Worm (Caenorhabditis elegans) whole organism, L1 larva: Measurements from ENCODE around the gene D1022.5.
A peak's percentile ranks its signal among the peaks of the same experiment; 100 is the strongest.

Experiments
- C04F5.9 ChIP-seq: sonication (generic microtip); optimal IDR thresholded peaks from 2 replicates; lab custom pipeline; 2016; ENCODE audit warnings: missing genetic modification characterization, missing compliant biosample characterization
- C16A3.4 ChIP-seq: fragments of 150-350 bp; optimal IDR thresholded peaks from 2 replicates; lab custom pipeline; 2014; ENCODE audit warnings: missing biosample characterization, missing genetic modification characterization
- aly-2 ChIP-seq: fragments of 150-350 bp; optimal IDR thresholded peaks from 2 replicates; lab custom pipeline; 2014; ENCODE audit warnings: missing biosample characterization, missing genetic modification characterization
- blmp-1 ChIP-seq: fragments of 150-350 bp; optimal IDR thresholded peaks from 2 replicates; lab custom pipeline; 2014; ENCODE audit warnings: missing biosample characterization, missing genetic modification characterization
- ceh-63 ChIP-seq: fragments of 200-800 bp; sonication (Bioruptor generic); optimal IDR thresholded peaks from 2 replicates; lab custom pipeline; 2018; ENCODE audit warnings: mild to moderate bottlenecking, missing genetic modification characterization, missing compliant biosample characterization
- ceh-88 ChIP-seq: fragments of 200-800 bp; sonication (Bioruptor generic); IDR thresholded peaks from 2 replicates; pipeline ENCODE4 v1.3.6; 2022; ENCODE audit warnings: missing genetic modification characterization, missing compliant biosample characterization
- ceh-90 ChIP-seq: sonication (generic microtip); optimal IDR thresholded peaks from 2 replicates; lab custom pipeline; 2016; ENCODE audit warnings: missing genetic modification characterization, missing compliant biosample characterization
- efl-1 ChIP-seq, 4 experiments: fragments of 150-350 bp; optimal IDR thresholded peaks in 3 of 4; peaks in 1 of 4; 1 replicate in 1 of 4; 2 replicates in 3 of 4; lab custom pipeline; 2014; ENCODE audit warnings: missing biosample characterization in 2 of 4, missing genetic modification characterization in 2 of 4, missing genetic modification reagents in 2 of 4
- egl-13 ChIP-seq: sonication (generic microtip); optimal IDR thresholded peaks from 2 replicates; lab custom pipeline; 2016; ENCODE audit warnings: missing genotype, missing genetic modification reagents, missing genetic modification characterization, missing compliant biosample characterization
- elt-3 ChIP-seq, 6 experiments: fragments of 150-350 bp in 1 of 6; sonication (generic microtip); optimal IDR thresholded peaks; 2 replicates each; lab custom pipeline; 2017 to 2018; ENCODE audit warnings: missing biosample characterization in 6 of 6, missing genetic modification characterization in 6 of 6, inconsistent platforms in 1 of 6
- ets-5 ChIP-seq: fragments of 200-800 bp; sonication (Bioruptor generic); IDR thresholded peaks from 2 replicates; pipeline ENCODE4 v1.3.6; 2022; ENCODE audit warnings: missing genetic modification characterization, missing compliant biosample characterization
- hlh-17 ChIP-seq: fragments of 200-800 bp; sonication (Bioruptor generic); optimal IDR thresholded peaks from 2 replicates; lab custom pipeline; 2018; ENCODE audit warnings: missing genetic modification characterization, mild to moderate bottlenecking, missing compliant biosample characterization, moderate library complexity, borderline replicate concordance
- hpl-2 ChIP-seq: fragments of 150-350 bp; optimal IDR thresholded peaks from 2 replicates; lab custom pipeline; 2014; ENCODE audit warnings: missing biosample characterization, missing genetic modification reagents, missing genetic modification characterization
- jun-1 ChIP-seq: fragments of 150-350 bp; optimal IDR thresholded peaks from 2 replicates; lab custom pipeline; 2014; ENCODE audit warnings: missing biosample characterization, missing genetic modification reagents, missing genetic modification characterization
- lin-39 ChIP-seq: fragments of 150-350 bp; optimal IDR thresholded peaks from 2 replicates; lab custom pipeline; 2014; ENCODE audit warnings: missing biosample characterization, missing genetic modification reagents, missing genetic modification characterization
- lsy-2 ChIP-seq, 2 experiments: fragments of 150-350 bp; optimal IDR thresholded peaks; 2 replicates each; lab custom pipeline; 2014; ENCODE audit warnings: missing biosample characterization in 2 of 2, missing genetic modification characterization in 2 of 2
- mdl-1 ChIP-seq, 2 experiments: fragments of 150-350 bp; optimal IDR thresholded peaks; 2 replicates each; lab custom pipeline; 2014 to 2017; ENCODE audit warnings: missing biosample characterization in 2 of 2, missing genetic modification characterization in 2 of 2, inconsistent platforms in 1 of 2
- nhr-11 ChIP-seq: fragments of 150-350 bp; optimal IDR thresholded peaks from 2 replicates; lab custom pipeline; 2014; ENCODE audit warnings: missing biosample characterization, missing genetic modification characterization
- nhr-12 ChIP-seq: sonication (generic microtip); optimal IDR thresholded peaks from 2 replicates; lab custom pipeline; 2017; ENCODE audit warnings: missing biosample characterization, missing genetic modification characterization
- nhr-20 ChIP-seq: sonication (generic microtip); optimal IDR thresholded peaks from 2 replicates; lab custom pipeline; 2016; ENCODE audit warnings: mild to moderate bottlenecking, missing genetic modification characterization, missing compliant biosample characterization
- nhr-237 ChIP-seq: fragments of 150-350 bp; optimal IDR thresholded peaks from 2 replicates; lab custom pipeline; 2014; ENCODE audit warnings: missing biosample characterization, missing genetic modification characterization
- nhr-28 ChIP-seq: fragments of 150-350 bp; optimal IDR thresholded peaks from 2 replicates; lab custom pipeline; 2014; ENCODE audit warnings: missing biosample characterization, missing genetic modification characterization
- nhr-71 ChIP-seq: sonication (generic microtip); optimal IDR thresholded peaks from 2 replicates; lab custom pipeline; 2016; ENCODE audit warnings: mild to moderate bottlenecking, missing genetic modification characterization, moderate library complexity, missing compliant biosample characterization
- nhr-77 ChIP-seq: fragments of 150-350 bp; optimal IDR thresholded peaks from 2 replicates; lab custom pipeline; 2014; ENCODE audit warnings: missing biosample characterization, missing genetic modification characterization
- nhr-85 ChIP-seq: sonication (generic microtip); peaks from one replicate; lab custom pipeline; 2016; ENCODE audit warnings: missing genetic modification characterization, inconsistent platforms, missing compliant biosample characterization
- nhr-90 ChIP-seq: sonication (generic microtip); optimal IDR thresholded peaks from 2 replicates; lab custom pipeline; 2016; ENCODE audit warnings: mild to moderate bottlenecking, missing genetic modification characterization, missing compliant biosample characterization; ENCODE audit not compliant: poor library complexity
- pag-3 ChIP-seq: sonication (generic microtip); optimal IDR thresholded peaks from 2 replicates; lab custom pipeline; 2017; ENCODE audit warnings: missing genetic modification characterization, mild to moderate bottlenecking, missing compliant biosample characterization, antibody characterized with exemption, borderline replicate concordance; ENCODE audit not compliant: insufficient read depth
- pqm-1 ChIP-seq: sonication (generic microtip); optimal IDR thresholded peaks from 3 replicates; lab custom pipeline; 2017; ENCODE audit warnings: missing biosample characterization, missing genetic modification characterization
- snpc-4 ChIP-seq: fragments of 150-350 bp; optimal IDR thresholded peaks from 2 replicates; lab custom pipeline; 2014; ENCODE audit warnings: missing biosample characterization, missing genetic modification characterization
- sox-4 ChIP-seq: sonication (generic microtip); optimal IDR thresholded peaks from 2 replicates; lab custom pipeline; 2016; ENCODE audit warnings: missing genetic modification characterization, missing compliant biosample characterization
- swsn-7 ChIP-seq: sonication (generic microtip); optimal IDR thresholded peaks from 2 replicates; lab custom pipeline; 2016; ENCODE audit warnings: missing genetic modification characterization, missing compliant biosample characterization
- tbx-2 ChIP-seq: sonication (generic microtip); optimal IDR thresholded peaks from 2 replicates; lab custom pipeline; 2016; ENCODE audit warnings: missing genetic modification characterization, missing compliant biosample characterization
- unc-130 ChIP-seq: fragments of 150-350 bp; optimal IDR thresholded peaks from 2 replicates; lab custom pipeline; 2017; ENCODE audit warnings: missing biosample characterization, missing genetic modification characterization, inconsistent platforms
- unc-30 ChIP-seq: sonication (generic microtip); optimal IDR thresholded peaks from 2 replicates; lab custom pipeline; 2017; ENCODE audit warnings: missing biosample characterization, missing genetic modification characterization
- unc-62 ChIP-seq: fragments of 150-350 bp; optimal IDR thresholded peaks from 2 replicates; lab custom pipeline; 2014; ENCODE audit warnings: missing biosample characterization, missing genetic modification reagents, missing genetic modification characterization
- unc-86 ChIP-seq: sonication (generic microtip); optimal IDR thresholded peaks from 2 replicates; lab custom pipeline; 2016; ENCODE audit warnings: missing genetic modification characterization, missing compliant biosample characterization
- unc-98 ChIP-seq: fragments of 200-800 bp; sonication (Bioruptor generic); IDR thresholded peaks from 2 replicates; pipeline ENCODE4 v1.3.6; 2022; ENCODE audit warnings: missing genetic modification characterization, missing compliant biosample characterization
- vab-15 ChIP-seq: sonication (generic microtip); optimal IDR thresholded peaks from 2 replicates; lab custom pipeline; 2017; ENCODE audit warnings: missing genotype, mild to moderate bottlenecking, missing genetic modification characterization, missing compliant biosample characterization
- xbp-1 ChIP-seq: sonication (generic microtip); optimal IDR thresholded peaks from 2 replicates; lab custom pipeline; 2016; ENCODE audit warnings: missing genetic modification characterization, missing compliant biosample characterization
- zag-1 ChIP-seq: fragments of 150-350 bp; optimal IDR thresholded peaks from 2 replicates; lab custom pipeline; 2014; ENCODE audit warnings: missing biosample characterization, missing genetic modification characterization
- ztf-11 ChIP-seq, 2 experiments: sonication (generic microtip); optimal IDR thresholded peaks; 2 replicates each; lab custom pipeline; 2016 to 2017; ENCODE audit warnings: missing genetic modification characterization in 2 of 2, missing biosample characterization in 1 of 2, missing compliant biosample characterization in 1 of 2

D1022.5 gene

ce11 chrII:7458706-7459105 is at the start of gene D1022.5:
D1022.5 (minus strand) TSS chrII:7458806.
- TF ChIP-seq nhr-85 (tag; lab: Kevin White, UChicago) (peak; percentile 0), lin-39 (no peak), mdl-1 (tag; optimal IDR thresholded peaks at IDR 0.05; lab: Kevin White, UChicago) (no peak)
- TF ChIP-seq, all 84 proteins: peak for 1

DNA sequence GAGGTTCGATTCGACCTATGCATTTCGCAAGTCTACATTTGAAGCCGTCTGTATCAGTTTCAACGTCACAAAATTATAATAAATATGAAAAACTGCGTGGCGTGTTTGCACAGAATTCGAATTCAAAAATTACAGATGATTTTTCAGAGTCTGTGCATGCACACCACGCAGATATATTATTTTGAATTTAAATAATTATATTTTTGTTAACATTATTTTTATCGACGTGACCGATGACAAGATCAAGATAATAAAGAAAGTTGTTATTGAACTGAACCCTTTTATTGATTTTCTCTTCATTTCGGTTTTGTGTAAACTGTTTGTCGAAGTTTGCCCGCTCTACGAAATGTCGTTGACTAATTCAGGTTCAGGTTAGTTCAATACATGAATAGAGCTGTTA is 46.4 kb upstream of the D1022.5 start, which contains the start of gene C28F5.1:
Gene C28F5.1, plus strand, starts transcription at position 301 of the 400 bp plus-strand sequence.
- no peak for TF ChIP-seq tbx-2 (tag; lab: Kevin White, UChicago)
- TF ChIP-seq nhr-237: no peak
- TF ChIP-seq ceh-90 (tag; lab: Kevin White, UChicago): no peak
- no peak for TF ChIP-seq pqm-1 (tag; lab: Kevin White, UChicago)
- no peak for TF ChIP-seq egl-13
- no peak for TF ChIP-seq unc-130 (tag; lab: Kevin White, UChicago)
- TF ChIP-seq nhr-11 (tag; lab: Kevin White, UChicago): no peak
- TF ChIP-seq pag-3 (tag; lab: Kevin White, UChicago): no peak
- TF ChIP-seq vab-15 (tag; lab: Kevin White, UChicago): no peak
- TF ChIP-seq C04F5.9: no peak
- TF ChIP-seq nhr-90 (tag; lab: Kevin White, UChicago): no peak
- no peak for TF ChIP-seq nhr-20
- no peak for TF ChIP-seq nhr-85 (tag; lab: Kevin White, UChicago)
- TF ChIP-seq hlh-17 (GFP tag; lab: Kevin White, UChicago): no peak
- no peak for TF ChIP-seq C16A3.4 (tag; lab: Kevin White, UChicago)
- no peak for TF ChIP-seq efl-1 (optimal IDR thresholded peaks at IDR 0.05; lab: Kevin White, UChicago)
- no peak for TF ChIP-seq efl-1 (GFP tag; optimal IDR thresholded peaks at IDR 0.05 in 1 of 2; lab: Kevin White, UChicago)
- TF ChIP-seq, all 84 proteins: peak for 0

- TF ChIP-seq nhr-85 (tag; lab: Kevin White, UChicago) (no peak), ceh-63 (GFP tag; lab: Kevin White, UChicago) (no peak), xbp-1 (tag; lab: Kevin White, UChicago) (no peak), ceh-88 (GFP tag; lab: Robert Waterston, UW) (no peak), nhr-11 (tag; lab: Kevin White, UChicago) (no peak)
These were observed 40.8 kb upstream of the D1022.5 start, which contains the start of gene srab-14 for ce11 chrII:7499390-7499789. srab-14 (minus strand) TSS chrII:7499490.

ce11 chrII:7496070-7496469 is 37.5 kb upstream of the D1022.5 start, which contains the start of gene spi-1:
spi-1 (plus strand) TSS chrII:7496247.
- TF ChIP-seq lsy-2 (tag; optimal IDR thresholded peaks at IDR 0.05; lab: Kevin White, UChicago) (no peak), hpl-2 (GFP tag; lab: Kevin White, UChicago) (no peak), ceh-63 (GFP tag; lab: Kevin White, UChicago) (no peak), zag-1 (tag; lab: Kevin White, UChicago) (no peak), nhr-77 (tag; lab: Kevin White, UChicago) (no peak), blmp-1 (peak; percentile 63), jun-1 (no peak), aly-2 (tag; lab: Kevin White, UChicago) (no peak)
- TF ChIP-seq, all 84 proteins: peak for 1

DNA sequence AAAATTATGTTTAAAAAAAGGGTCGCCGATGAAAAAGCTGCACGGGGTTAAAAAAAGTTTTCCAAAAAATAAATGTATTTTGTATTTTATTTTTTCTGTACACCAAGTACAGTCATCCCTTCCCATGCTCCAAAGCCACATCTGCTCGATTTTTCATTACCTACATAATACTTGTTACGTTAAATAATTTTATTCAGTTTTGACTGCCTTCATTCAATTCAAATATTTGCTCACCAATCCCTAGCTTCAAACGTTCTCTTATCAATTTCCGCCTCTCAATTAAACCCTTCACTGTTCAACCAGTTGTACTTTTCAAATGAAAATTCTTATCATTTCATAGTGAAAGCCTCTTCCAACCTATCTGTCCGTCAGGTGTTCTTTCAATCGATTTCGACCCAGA is 35.5 kb upstream of the D1022.5 start, which contains the start of gene R10H1.1:
Gene R10H1.1, plus strand, starts transcription at position 301 of the 400 bp plus-strand sequence.
- peak; percentile 40 for TF ChIP-seq blmp-1
- TF ChIP-seq unc-30 (tag; lab: Kevin White, UChicago): no peak

ce11 chrII:7493599-7493998 is 35.0 kb upstream of the D1022.5 start, which contains the start of gene nas-23:
nas-23 (minus strand) TSS chrII:7493699.
- no peak for TF ChIP-seq unc-86 (tag; lab: Kevin White, UChicago)
- TF ChIP-seq nhr-11 (tag; lab: Kevin White, UChicago): no peak
- TF ChIP-seq ets-5 (GFP tag; lab: Robert Waterston, UW): no peak
- no peak for TF ChIP-seq sox-4 (tag; lab: Kevin White, UChicago)
- no peak for TF ChIP-seq elt-3 (tag; optimal IDR thresholded peaks at IDR 0.05; lab: Kevin White, UChicago)
- no peak for TF ChIP-seq lin-39
- no peak for TF ChIP-seq nhr-71 (tag; lab: Kevin White, UChicago)
- TF ChIP-seq vab-15 (tag; lab: Kevin White, UChicago): no peak
- TF ChIP-seq ztf-11 (tag; optimal IDR thresholded peaks at IDR 0.05; lab: Kevin White, UChicago): no peak
- TF ChIP-seq nhr-28 (tag; lab: Kevin White, UChicago): no peak
- TF ChIP-seq unc-62 (GFP tag; lab: Kevin White, UChicago): no peak
- no peak for TF ChIP-seq tbx-2 (tag; lab: Kevin White, UChicago)
- no peak for TF ChIP-seq swsn-7
- TF ChIP-seq nhr-12 (tag; lab: Kevin White, UChicago): no peak
- no peak for TF ChIP-seq ceh-63 (GFP tag; lab: Kevin White, UChicago)
- no peak for TF ChIP-seq snpc-4 (tag; lab: Kevin White, UChicago)
- TF ChIP-seq unc-98 (GFP tag; lab: Robert Waterston, UW): no peak
- no peak for TF ChIP-seq hlh-17 (GFP tag; lab: Kevin White, UChicago)
- TF ChIP-seq, all 84 proteins: peak for 0
